Fruit fly (Drosophila melanogaster) whole organism, embryonic: ENCODE data around the gene CG11168.

ENCODE experiments used
- CG17829 ChIP-seq: fragments of 200-800 bp; optimal IDR thresholded peaks from 2 replicates; lab custom pipeline; 2019; ENCODE audit warnings: missing biosample characterization, mild to moderate bottlenecking, missing genetic modification characterization, moderate library complexity
- CG2202 ChIP-seq: fragments of 200-800 bp; sonication (Bioruptor generic); optimal IDR thresholded peaks from 2 replicates; lab custom pipeline; 2018; ENCODE audit warnings: missing biosample characterization, mild to moderate bottlenecking, missing genetic modification characterization
- CG5245 ChIP-seq: fragments of 200-800 bp; sonication (Bioruptor generic); optimal IDR thresholded peaks from 3 replicates; lab custom pipeline; 2016; ENCODE audit warnings: missing biosample characterization, missing genetic modification characterization
- CG6689 ChIP-seq: fragments of 200-800 bp; sonication (Bioruptor generic); IDR thresholded peaks from 2 replicates; pipeline ENCODE4 v1.3.6; 2022; ENCODE audit warnings: missing biosample characterization, missing genetic modification characterization
- CG8765 ChIP-seq: fragments of 200-800 bp; sonication (Bioruptor generic); IDR thresholded peaks from 2 replicates; pipeline ENCODE4 v1.3.6; 2022; ENCODE audit warnings: missing biosample characterization, missing genetic modification characterization
- Dfd ChIP-seq, 2 experiments: fragments of >200 bp; optimal IDR thresholded peaks; 2 replicates each; lab custom pipeline; 2017; ENCODE audit warnings: missing biosample characterization in 2 of 2, missing genetic modification characterization in 2 of 2
- Rfx ChIP-seq: fragments of 200-800 bp; sonication (Bioruptor generic); IDR thresholded peaks from 2 replicates; pipeline ENCODE4 v1.3.6; 2022; ENCODE audit warnings: missing biosample characterization, missing genetic modification characterization
- cad ChIP-seq: fragments of >200 bp; optimal IDR thresholded peaks from 2 replicates; lab custom pipeline; 2017; ENCODE audit warnings: missing biosample characterization, missing genetic modification characterization
- gcm ChIP-seq: fragments of 200-800 bp; sonication (Bioruptor generic); optimal IDR thresholded peaks from 2 replicates; lab custom pipeline; 2019; ENCODE audit warnings: missing biosample characterization, mild to moderate bottlenecking, missing genetic modification characterization, moderate library complexity
- nmo ChIP-seq: fragments of 200-800 bp; sonication (Bioruptor generic); optimal IDR thresholded peaks from 2 replicates; lab custom pipeline; 2018; ENCODE audit warnings: missing biosample characterization, mild to moderate bottlenecking, missing genetic modification characterization, moderate library complexity
- pan ChIP-seq, 4 experiments: fragments of >200 bp in 3 of 4; fragments of 200-800 bp in 1 of 4; sonication (Bioruptor generic) in 1 of 4; optimal IDR thresholded peaks in 3 of 4; IDR thresholded peaks in 1 of 4; 2 replicates each; pipeline versions ENCODE4 v1.3.6 to Lab custom; 2017 to 2022; ENCODE audit warnings: missing biosample characterization in 2 of 4, missing genetic modification characterization in 2 of 4, mixed read lengths in 1 of 4
- tup ChIP-seq: fragments of 200-800 bp; sonication (Bioruptor generic); optimal IDR thresholded peaks from 2 replicates; lab custom pipeline; 2016; ENCODE audit warnings: missing biosample characterization, mild to moderate bottlenecking, missing genetic modification characterization, moderate library complexity

- TF ChIP-seq pan (optimal IDR thresholded peaks at IDR 0.05; lab: Kevin White, UChicago): no peak
- no peak for TF ChIP-seq pan (GFP tag; optimal IDR thresholded peaks at IDR 0.05 in 1 of 2, IDR thresholded peaks at IDR 0.05 in 1 of 2)
- TF ChIP-seq gcm: no peak
- TF ChIP-seq tup (GFP tag; lab: Kevin White, UChicago): no peak
- no peak for TF ChIP-seq Dfd (GFP tag; optimal IDR thresholded peaks at IDR 0.05; lab: Kevin White, UChicago)
- no peak for TF ChIP-seq CG5245 (GFP tag; lab: Kevin White, UChicago)
- no peak for TF ChIP-seq cad (GFP tag; lab: Kevin White, UChicago)
- no peak for TF ChIP-seq Rfx (GFP tag; lab: Robert Waterston, UW)
- no peak for TF ChIP-seq CG17829 (tag; lab: Kevin White, UChicago)
- TF ChIP-seq CG6689 (GFP tag; lab: Robert Waterston, UW): no peak
- TF ChIP-seq CG8765 (GFP tag; lab: Robert Waterston, UW): no peak
- TF ChIP-seq nmo: no peak
- TF ChIP-seq CG2202 (tag; lab: Kevin White, UChicago): no peak
These were observed 50.1 kb downstream of the CG11168 start for dm6 chr3R:24968015-24968414.
